Worm (Caenorhabditis elegans) whole organism, young adult: Measurements from ENCODE around the gene H14A12.3.
"Not testable (repeated sequence)": the region's sequence is repeated elsewhere in the genome, so short reads cannot be mapped to it uniquely, and the experiment has no call there.

Experiments
- F49E8.2 ChIP-seq: sonication (generic microtip); optimal IDR thresholded peaks from 3 replicates; lab custom pipeline; 2017; ENCODE audit warnings: missing genetic modification characterization, mild to moderate bottlenecking, missing compliant biosample characterization, antibody characterized with exemption, moderate library complexity; ENCODE audit not compliant: insufficient read depth
- snpc-4 ChIP-seq, 5 experiments: fragments of 150-350 bp in 1 of 5; sonication (generic microtip) in 4 of 5; optimal IDR thresholded peaks; 2 replicates each; lab custom pipeline; 2014 to 2018; ENCODE audit warnings: missing genetic modification characterization in 5 of 5, missing biosample characterization in 3 of 5, antibody characterized with exemption in 2 of 5, mild to moderate bottlenecking in 2 of 5, missing compliant biosample characterization in 2 of 5, missing genotype in 2 of 5, moderate library complexity in 2 of 5, missing genetic modification reagents in 1 of 5
- ztf-18 ChIP-seq: sonication (generic microtip); optimal IDR thresholded peaks from 2 replicates; lab custom pipeline; 2016; ENCODE audit warnings: missing genotype, mild to moderate bottlenecking, missing genetic modification characterization, missing compliant biosample characterization

DNA sequence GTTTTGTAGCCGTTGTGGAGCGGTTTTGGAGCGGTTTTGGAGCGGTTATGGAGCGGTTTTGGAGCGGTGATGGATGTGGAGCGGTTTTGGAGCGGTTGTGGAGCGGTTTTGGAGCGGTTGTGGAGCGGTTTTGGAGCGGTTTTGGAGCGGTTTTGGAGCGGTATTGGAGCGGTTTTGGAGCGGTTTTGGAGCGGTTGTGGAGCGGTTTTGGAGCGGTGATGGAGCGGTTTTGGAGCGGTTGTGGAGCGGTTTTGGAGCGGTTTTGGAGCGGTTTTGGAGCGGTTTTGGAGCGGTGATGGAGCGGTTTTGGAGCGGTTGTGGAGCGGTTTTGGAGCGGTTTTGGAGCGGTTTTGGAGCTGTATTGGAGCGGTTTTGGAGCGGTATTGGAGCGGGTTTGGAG, 11.2 kb upstream of the H14A12.3 start:
- TF ChIP-seq F49E8.2; ztf-18; snpc-4 (GFP tag; optimal IDR thresholded peaks at IDR 0.05; lab: Kevin White, UChicago); snpc-4 (tag; optimal IDR thresholded peaks at IDR 0.05; lab: Kevin White, UChicago): not testable (repeated sequence)
